Worm (Caenorhabditis elegans) whole organism, late embryonic: Measurements from ENCODE around the gene F01D4.5.
A peak's percentile ranks its signal among the peaks of the same experiment; 100 is the strongest.

Source experiments
- C38D4.7 ChIP-seq: fragments of 200-800 bp; sonication (Bioruptor generic); optimal IDR thresholded peaks from 2 replicates; lab custom pipeline; 2018; ENCODE audit warnings: mild to moderate bottlenecking, missing genetic modification characterization, moderate library complexity, missing compliant biosample characterization
- F13H6.1 ChIP-seq: sonication (generic microtip); optimal IDR thresholded peaks from 2 replicates; lab custom pipeline; 2016; ENCODE audit warnings: missing genetic modification characterization, missing compliant biosample characterization
- K02D7.2 ChIP-seq: sonication (generic microtip); optimal IDR thresholded peaks from 2 replicates; lab custom pipeline; 2017; ENCODE audit warnings: mild to moderate bottlenecking, missing genetic modification characterization, missing compliant biosample characterization
- ceh-30 ChIP-seq: fragments of 150-350 bp; optimal IDR thresholded peaks from 2 replicates; lab custom pipeline; 2014; ENCODE audit warnings: missing biosample characterization, missing genetic modification characterization
- ceh-48 ChIP-seq: sonication (generic microtip); optimal IDR thresholded peaks from 2 replicates; lab custom pipeline; 2016; ENCODE audit warnings: missing genetic modification characterization, inconsistent platforms, missing compliant biosample characterization
- ceh-6 ChIP-seq: fragments of 200-800 bp; sonication (Bioruptor generic); optimal IDR thresholded peaks from 2 replicates; lab custom pipeline; 2018; ENCODE audit warnings: mild to moderate bottlenecking, missing genetic modification characterization, missing compliant biosample characterization
- dve-1 ChIP-seq: sonication (generic microtip); optimal IDR thresholded peaks from 2 replicates; lab custom pipeline; 2017; ENCODE audit warnings: antibody characterized with exemption, mild to moderate bottlenecking, missing genetic modification characterization, missing compliant biosample characterization
- elt-2 ChIP-seq: sonication (generic microtip); optimal IDR thresholded peaks from 2 replicates; lab custom pipeline; 2016; ENCODE audit warnings: missing genetic modification reagents, missing genetic modification characterization, missing compliant biosample characterization
- elt-4 ChIP-seq: sonication (generic microtip); optimal IDR thresholded peaks from 2 replicates; lab custom pipeline; 2016; ENCODE audit warnings: missing genetic modification characterization, missing compliant biosample characterization
- eyg-1 ChIP-seq: sonication (generic microtip); optimal IDR thresholded peaks from 2 replicates; lab custom pipeline; 2016; ENCODE audit warnings: missing genotype, missing genetic modification characterization, missing compliant biosample characterization
- fkh-10 ChIP-seq: fragments of 150-350 bp; optimal IDR thresholded peaks from 2 replicates; lab custom pipeline; 2014; ENCODE audit warnings: missing biosample characterization, missing genetic modification reagents, missing genetic modification characterization
- hlh-13 ChIP-seq: fragments of 200-800 bp; sonication (Bioruptor generic); optimal IDR thresholded peaks from 2 replicates; lab custom pipeline; 2018; ENCODE audit warnings: mild to moderate bottlenecking, missing genetic modification characterization, missing compliant biosample characterization
- hlh-15 ChIP-seq: sonication (generic microtip); optimal IDR thresholded peaks from 2 replicates; lab custom pipeline; 2016; ENCODE audit warnings: missing genetic modification characterization, missing compliant biosample characterization
- hlh-30 ChIP-seq: sonication (generic microtip); optimal IDR thresholded peaks from 2 replicates; lab custom pipeline; 2017; ENCODE audit warnings: antibody characterized with exemption, missing genetic modification characterization, missing compliant biosample characterization; ENCODE audit not compliant: insufficient read depth
- hlh-8 ChIP-seq: sonication (generic microtip); optimal IDR thresholded peaks from 2 replicates; lab custom pipeline; 2016; ENCODE audit warnings: missing genotype, missing genetic modification characterization, missing compliant biosample characterization
- lin-11 ChIP-seq: fragments of 200-800 bp; sonication (Bioruptor generic); optimal IDR thresholded peaks from 2 replicates; lab custom pipeline; 2018; ENCODE audit warnings: mild to moderate bottlenecking, missing genetic modification characterization, missing compliant biosample characterization
- nfya-1 ChIP-seq: sonication (generic microtip); optimal IDR thresholded peaks from 2 replicates; lab custom pipeline; 2017; ENCODE audit warnings: missing genetic modification characterization, mild to moderate bottlenecking, missing compliant biosample characterization, antibody characterized with exemption, moderate library complexity
- nhr-11 ChIP-seq: fragments of 150-350 bp; optimal IDR thresholded peaks from 2 replicates; lab custom pipeline; 2014; ENCODE audit warnings: missing biosample characterization, missing genetic modification characterization
- nhr-232 ChIP-seq: sonication (generic microtip); optimal IDR thresholded peaks from 2 replicates; lab custom pipeline; 2016; ENCODE audit warnings: missing genetic modification characterization, missing compliant biosample characterization
- npax-4 ChIP-seq: sonication (generic microtip); optimal IDR thresholded peaks from 2 replicates; lab custom pipeline; 2016; ENCODE audit warnings: missing genetic modification characterization, missing compliant biosample characterization
- pag-3 ChIP-seq: sonication (generic microtip); optimal IDR thresholded peaks from 2 replicates; lab custom pipeline; 2016; ENCODE audit warnings: missing compliant biosample characterization, missing genetic modification characterization, borderline replicate concordance
- pat-9 ChIP-seq: fragments of 200-800 bp; sonication (Bioruptor generic); optimal IDR thresholded peaks from 2 replicates; lab custom pipeline; 2018; ENCODE audit warnings: mild to moderate bottlenecking, missing genetic modification characterization, moderate library complexity, missing compliant biosample characterization
- sox-2 ChIP-seq: fragments of 200-800 bp; sonication (Bioruptor generic); IDR thresholded peaks from 2 replicates; pipeline ENCODE4 v1.3.6; 2022; ENCODE audit warnings: missing genetic modification reagents, missing genetic modification characterization, missing compliant biosample characterization
- sox-4 ChIP-seq: sonication (generic microtip); optimal IDR thresholded peaks from 2 replicates; lab custom pipeline; 2017; ENCODE audit warnings: mild to moderate bottlenecking, missing genetic modification characterization, inconsistent platforms, missing compliant biosample characterization
- syd-9 ChIP-seq: sonication (generic microtip); optimal IDR thresholded peaks from 2 replicates; lab custom pipeline; 2016; ENCODE audit warnings: mild to moderate bottlenecking, missing genetic modification characterization, moderate library complexity, missing compliant biosample characterization
- tbx-7 ChIP-seq: sonication (generic microtip); optimal IDR thresholded peaks from 2 replicates; lab custom pipeline; 2016; ENCODE audit warnings: missing genotype, missing genetic modification characterization, missing compliant biosample characterization
- unc-3 ChIP-seq, 2 experiments: fragments of 200-800 bp in 1 of 2; sonication (Bioruptor generic) in 1 of 2; sonication (generic microtip) in 1 of 2; conservative IDR thresholded peaks in 1 of 2; optimal IDR thresholded peaks in 1 of 2; 2 replicates each; pipeline versions ENCODE4 v1.3.6 to Lab custom; 2016 to 2022; ENCODE audit warnings: missing compliant biosample characterization in 2 of 2, missing genetic modification characterization in 2 of 2, missing genetic modification reagents in 1 of 2
- unc-42 ChIP-seq: sonication (generic microtip); optimal IDR thresholded peaks from 2 replicates; lab custom pipeline; 2016; ENCODE audit warnings: missing genotype, missing genetic modification characterization, missing compliant biosample characterization
- unc-55 ChIP-seq: sonication (generic microtip); optimal IDR thresholded peaks from 2 replicates; lab custom pipeline; 2017; ENCODE audit warnings: missing biosample characterization, missing genetic modification reagents, missing genetic modification characterization
- unc-86 ChIP-seq: sonication (generic microtip); optimal IDR thresholded peaks from 2 replicates; lab custom pipeline; 2016; ENCODE audit warnings: missing genetic modification characterization, missing compliant biosample characterization

Gene F01D4.5

ce11 chrIV:10463987-10464638 lies 19.3 kb downstream of the F01D4.5 start, which contains the start of gene ugt-43:
TSS of gene ugt-43 (plus strand) at chrIV:10464588.
- no peak for TF ChIP-seq pat-9 (tag; lab: Kevin White, UChicago)
- TF ChIP-seq elt-2 = peak; percentile 5

ce11 chrIV:10463127-10463526 lies 20.3 kb downstream of the F01D4.5 start:
- TF ChIP-seq elt-2 = peak; percentile 42
- TF ChIP-seq hlh-15 = no peak

ce11 chrIV:10462608-10463007 lies 20.8 kb downstream of the F01D4.5 start:
- TF ChIP-seq elt-2 = no peak
- no peak for TF ChIP-seq npax-4
- TF ChIP-seq elt-4 (tag; lab: Kevin White, UChicago) = no peak
- TF ChIP-seq tbx-7 (tag; lab: Kevin White, UChicago) = no peak
- TF ChIP-seq C38D4.7 (GFP tag; lab: Kevin White, UChicago) = no peak
- TF ChIP-seq hlh-13 (GFP tag; lab: Kevin White, UChicago) = no peak
- TF ChIP-seq unc-86 (tag; lab: Kevin White, UChicago) = no peak
- TF ChIP-seq unc-42 (tag; lab: Kevin White, UChicago) = no peak
- TF ChIP-seq lin-11 = no peak
- TF ChIP-seq dve-1 (tag; lab: Kevin White, UChicago) = no peak
- no peak for TF ChIP-seq hlh-15
- no peak for TF ChIP-seq unc-55 (GFP tag; lab: Kevin White, UChicago)
- no peak for TF ChIP-seq eyg-1 (tag; lab: Kevin White, UChicago)
- no peak for TF ChIP-seq K02D7.2 (tag; lab: Kevin White, UChicago)
- no peak for TF ChIP-seq ceh-48 (tag; lab: Kevin White, UChicago)

ce11 chrIV:10461767-10462166 lies 21.7 kb downstream of the F01D4.5 start, which contains the start of gene mec-3:
TSS of gene mec-3 (minus strand) at chrIV:10461867.
- TF ChIP-seq hlh-13 (GFP tag; lab: Kevin White, UChicago) = no peak
- TF ChIP-seq hlh-15 = no peak
- TF ChIP-seq nfya-1 (tag; lab: Kevin White, UChicago) = no peak
- no peak for TF ChIP-seq F13H6.1
- TF ChIP-seq elt-4 (tag; lab: Kevin White, UChicago) = no peak
- TF ChIP-seq sox-4 (tag; lab: Kevin White, UChicago) = no peak
- no peak for TF ChIP-seq hlh-30 (tag; lab: Kevin White, UChicago)
- no peak for TF ChIP-seq syd-9
- TF ChIP-seq ceh-30 (tag; lab: Kevin White, UChicago) = no peak
- no peak for TF ChIP-seq ceh-6 (GFP tag; lab: Kevin White, UChicago)
- no peak for TF ChIP-seq unc-3 (GFP tag; conservative IDR thresholded peaks at IDR 0.05; lab: Robert Waterston, UW)
- TF ChIP-seq unc-3 (tag; optimal IDR thresholded peaks at IDR 0.05; lab: Kevin White, UChicago) = no peak

ce11 chrIV:10457137-10457536 lies 26.3 kb downstream of the F01D4.5 start, which contains the start of gene srb-17:
TSS of gene srb-17 (minus strand) at chrIV:10457237.
- TF ChIP-seq sox-2 (GFP tag; lab: Robert Waterston, UW) (no peak), fkh-10 (no peak), pag-3 (tag; lab: Kevin White, UChicago) (no peak), nhr-232 (tag; lab: Kevin White, UChicago) (no peak), nhr-11 (tag; lab: Kevin White, UChicago) (no peak), npax-4 (no peak), hlh-30 (tag; lab: Kevin White, UChicago) (no peak), tbx-7 (tag; lab: Kevin White, UChicago) (no peak), hlh-8 (tag; lab: Kevin White, UChicago) (no peak), dve-1 (tag; lab: Kevin White, UChicago) (no peak), elt-2 (no peak), C38D4.7 (GFP tag; lab: Kevin White, UChicago) (no peak), ceh-30 (tag; lab: Kevin White, UChicago) (no peak)
